Worm (Caenorhabditis elegans) whole organism, early embryonic: ENCODE results near the gene Y59E9AL.36.

Source experiments
- F13C5.2 ChIP-seq: sonication (generic microtip); optimal IDR thresholded peaks from 2 replicates; lab custom pipeline; 2017; ENCODE audit warnings: mild to moderate bottlenecking, missing genetic modification characterization, inconsistent platforms, missing compliant biosample characterization
- ama-1 ChIP-seq: fragments of 150-350 bp; optimal IDR thresholded peaks from 2 replicates; lab custom pipeline; 2014
- ceh-13 ChIP-seq: fragments of 200-800 bp; sonication (Bioruptor generic); optimal IDR thresholded peaks from 2 replicates; lab custom pipeline; 2018; ENCODE audit warnings: mild to moderate bottlenecking, missing genetic modification characterization, missing compliant biosample characterization
- ceh-36 ChIP-seq: sonication (generic microtip); optimal IDR thresholded peaks from 2 replicates; lab custom pipeline; 2016; ENCODE audit warnings: missing genetic modification characterization, inconsistent platforms, missing compliant biosample characterization
- ets-7 ChIP-seq: sonication (generic microtip); optimal IDR thresholded peaks from 2 replicates; lab custom pipeline; 2016; ENCODE audit warnings: missing genotype, missing genetic modification characterization, missing compliant biosample characterization
- flt-1 ChIP-seq: fragments of 200-800 bp; sonication (Bioruptor generic); IDR thresholded peaks from 2 replicates; pipeline ENCODE4 v1.3.6; 2022; ENCODE audit warnings: missing genetic modification characterization, missing compliant biosample characterization
- hmbx-1 ChIP-seq: sonication (generic microtip); optimal IDR thresholded peaks from 2 replicates; lab custom pipeline; 2016; ENCODE audit warnings: mild to moderate bottlenecking, missing genetic modification characterization, missing compliant biosample characterization
- hmg-4 ChIP-seq: fragments of 200-800 bp; sonication (Bioruptor generic); optimal IDR thresholded peaks from 2 replicates; lab custom pipeline; 2018; ENCODE audit warnings: mild to moderate bottlenecking, missing genetic modification characterization, missing compliant biosample characterization
- pes-1 ChIP-seq: fragments of 200-800 bp; sonication (Bioruptor generic); IDR thresholded peaks from 2 replicates; pipeline ENCODE4 v1.3.6; 2022; ENCODE audit warnings: missing genetic modification reagents, missing genetic modification characterization, missing compliant biosample characterization
- scrt-1 ChIP-seq: fragments of 200-800 bp; sonication (Bioruptor generic); IDR thresholded peaks from 2 replicates; pipeline ENCODE4 v1.3.6; 2022; ENCODE audit warnings: missing genetic modification characterization, missing compliant biosample characterization
- sea-1 ChIP-seq: fragments of 200-800 bp; sonication (Bioruptor generic); conservative IDR thresholded peaks from 2 replicates; pipeline ENCODE4 v1.3.6; 2022; ENCODE audit warnings: missing genetic modification characterization, missing compliant biosample characterization

DNA sequence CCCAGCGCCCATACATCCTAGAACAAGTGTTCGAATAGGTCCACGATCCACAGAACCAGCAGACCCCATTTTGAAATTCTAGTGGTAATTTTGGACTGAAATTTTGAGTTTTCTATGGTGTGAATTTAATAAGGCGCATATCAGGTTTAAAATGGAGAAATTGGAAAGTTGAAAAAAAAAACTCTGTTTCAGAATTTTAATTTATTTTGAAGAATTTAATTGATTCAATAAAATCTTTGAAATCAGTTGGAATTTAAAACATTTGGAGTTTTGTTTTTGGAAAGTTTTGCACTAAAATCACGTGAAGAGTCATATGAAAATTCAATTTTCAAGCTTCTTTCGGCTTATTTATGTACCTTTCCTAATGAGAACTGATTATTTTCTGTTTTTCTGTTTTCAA lies 13.8 kb downstream of the Y59E9AL.36 start, which contains the start of gene gpa-18:
- TF ChIP-seq ets-7 (no peak), flt-1 (no peak), F13C5.2 (tag; lab: Kevin White, UChicago) (no peak), pes-1 (GFP tag; lab: Robert Waterston, UW) (no peak), ceh-13 (no peak), ama-1 (lab: Kevin White, UChicago) (no peak), sea-1 (GFP tag; lab: Robert Waterston, UW) (no peak), hmbx-1 (no peak), hmg-4 (GFP tag; lab: Kevin White, UChicago) (no peak), scrt-1 (GFP tag; lab: Robert Waterston, UW) (no peak), ceh-36 (tag; lab: Kevin White, UChicago) (no peak)
